Fruit fly (Drosophila melanogaster) whole organism, larva: Measurements from ENCODE around the gene mthl10.
A peak's percentile ranks its signal among the peaks of the same experiment; 100 is the strongest.

Experiments
- noc ChIP-seq: fragments of 200-800 bp; sonication (Bioruptor generic); optimal IDR thresholded peaks from 3 replicates; lab custom pipeline; 2019; ENCODE audit warnings: missing biosample characterization, mild to moderate bottlenecking, missing genetic modification characterization, moderate library complexity

Gene mthl10

DNA sequence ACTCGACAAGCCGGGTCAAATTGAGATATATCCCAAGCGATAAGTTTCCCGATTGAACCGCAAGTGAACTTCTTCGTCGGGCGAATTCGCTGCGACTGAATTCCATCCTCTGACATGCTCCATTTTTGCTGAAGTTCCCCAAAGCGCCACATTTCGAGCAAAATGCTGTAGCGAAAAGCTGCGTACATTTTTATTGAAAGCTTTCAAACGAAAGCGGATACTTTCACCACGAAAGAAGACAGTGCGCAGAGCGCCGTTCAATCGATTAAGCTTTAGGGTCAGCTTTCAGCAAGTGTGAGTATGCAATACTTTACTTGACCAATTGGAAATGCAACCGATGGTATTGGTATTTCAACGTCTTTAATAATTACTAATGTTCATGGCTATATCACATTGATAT lies at the start of gene mthl10:
TSS of gene mthl10 (minus strand) at position 77 of the 400 bp plus-strand sequence.
- TF ChIP-seq noc (tag; lab: Kevin White, UChicago): no peak

dm6 chr3L:390194-390593 lies 47.5 kb upstream of the mthl10 start:
- TF ChIP-seq noc (tag; lab: Kevin White, UChicago): no peak

dm6 chr3L:388094-388493 lies 45.4 kb upstream of the mthl10 start:
- TF ChIP-seq noc (tag; lab: Kevin White, UChicago): no peak

- TF ChIP-seq noc (tag; lab: Kevin White, UChicago): no peak
Measured at dm6 chr3L:385095-385494, 42.4 kb upstream of the mthl10 start.

dm6 chr3L:380886-381546 lies 38.3 kb upstream of the mthl10 start:
- no peak for TF ChIP-seq noc (tag; lab: Kevin White, UChicago)

DNA sequence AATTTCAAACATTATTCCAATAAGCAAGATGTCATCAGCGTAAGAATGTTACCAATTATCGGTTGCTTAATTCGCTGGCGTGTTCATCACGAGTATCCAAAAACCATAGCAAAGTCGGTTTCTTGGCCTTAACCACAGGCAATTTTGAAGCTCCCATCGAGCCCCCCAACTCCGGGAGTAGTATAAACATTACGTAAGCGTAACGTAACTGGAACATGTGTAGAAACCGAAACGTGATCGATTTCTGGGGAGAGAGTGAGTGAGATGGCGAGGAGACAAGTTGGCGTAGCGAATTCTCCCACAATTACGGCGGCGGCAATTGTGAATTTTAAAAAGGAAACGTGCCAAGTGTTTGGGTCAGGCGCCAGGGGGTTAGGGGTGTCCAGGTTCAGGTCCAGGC lies 36.2 kb upstream of the mthl10 start:
- TF ChIP-seq noc (tag; lab: Kevin White, UChicago): no peak

DNA sequence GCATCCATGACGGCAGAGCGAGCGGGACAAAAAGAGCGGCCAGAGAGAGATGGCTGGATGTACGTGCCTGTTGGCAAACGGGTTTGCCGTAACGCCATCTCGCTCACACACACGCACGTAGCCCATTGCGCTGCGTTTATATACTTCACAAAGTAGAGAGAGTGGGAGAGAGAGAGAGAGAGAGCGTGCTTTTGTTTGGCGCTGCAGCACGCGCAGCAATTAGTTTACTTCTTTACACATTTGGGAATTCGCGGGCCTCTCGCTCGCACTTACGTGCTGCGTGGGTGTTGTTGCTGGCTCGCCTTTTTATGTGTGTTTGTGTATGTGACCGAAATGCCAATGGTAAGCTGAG lies 35.3 kb upstream of the mthl10 start:
- no peak for TF ChIP-seq noc (tag; lab: Kevin White, UChicago)

DNA sequence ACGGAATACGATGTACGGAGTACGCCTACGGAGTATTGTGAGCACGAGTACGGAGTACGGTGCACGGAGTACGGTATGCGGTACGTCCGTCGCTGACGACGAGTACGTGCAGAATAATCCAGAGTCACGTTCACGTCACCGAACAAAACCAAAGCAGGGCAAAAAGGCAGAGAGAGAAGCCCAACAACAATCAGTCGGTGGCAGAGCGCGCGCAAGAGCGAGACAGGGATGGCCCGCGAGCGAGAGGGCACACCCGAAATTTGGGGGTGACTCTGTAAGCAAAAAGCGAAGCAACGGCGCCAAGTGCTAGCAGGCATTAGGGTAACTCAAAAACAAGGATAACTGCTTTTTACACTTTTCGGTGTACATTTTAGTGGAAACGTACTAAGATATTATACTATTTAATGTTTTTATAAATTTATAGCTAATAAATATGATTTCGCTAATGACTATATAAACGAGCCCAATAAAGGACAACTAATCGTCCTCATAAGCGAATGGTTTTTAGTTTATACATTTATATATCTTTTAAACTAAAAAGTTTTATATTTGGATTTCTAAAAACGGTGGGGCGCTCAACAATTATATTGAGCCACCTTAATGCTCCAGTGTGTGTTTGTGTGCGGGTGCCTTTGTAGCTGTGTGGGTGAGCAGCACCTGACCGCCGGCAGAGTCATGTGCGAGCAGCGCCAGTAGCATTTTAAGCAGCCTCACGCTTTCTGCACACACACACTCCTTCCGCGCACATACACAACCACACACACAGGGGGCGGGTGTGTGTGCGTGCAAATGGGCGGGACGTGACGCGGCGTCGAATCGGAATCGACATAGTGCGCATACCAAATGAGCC lies 34.7 kb upstream of the mthl10 start:
- peak; percentile 85 for TF ChIP-seq noc (tag; lab: Kevin White, UChicago)

DNA sequence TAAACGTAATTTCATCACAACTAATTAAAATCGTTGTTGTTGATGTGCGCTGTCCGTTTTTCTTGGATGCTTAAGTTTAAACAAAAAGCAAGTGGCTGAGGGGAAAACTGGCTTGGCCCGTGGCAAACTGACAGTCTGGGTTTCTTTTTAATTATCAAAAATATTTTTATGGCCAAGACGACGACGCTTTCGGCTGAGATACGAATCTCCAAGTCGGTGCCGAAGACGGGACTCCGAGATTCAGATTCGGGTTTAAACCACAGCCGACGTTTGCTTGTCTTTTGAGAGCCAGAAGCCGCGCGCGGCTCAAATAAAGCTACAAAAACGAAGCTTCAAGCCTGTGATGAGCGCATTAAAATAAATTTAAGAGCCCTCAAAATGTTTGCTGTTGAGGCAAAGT lies 33.0 kb upstream of the mthl10 start:
- no peak for TF ChIP-seq noc (tag; lab: Kevin White, UChicago)

DNA sequence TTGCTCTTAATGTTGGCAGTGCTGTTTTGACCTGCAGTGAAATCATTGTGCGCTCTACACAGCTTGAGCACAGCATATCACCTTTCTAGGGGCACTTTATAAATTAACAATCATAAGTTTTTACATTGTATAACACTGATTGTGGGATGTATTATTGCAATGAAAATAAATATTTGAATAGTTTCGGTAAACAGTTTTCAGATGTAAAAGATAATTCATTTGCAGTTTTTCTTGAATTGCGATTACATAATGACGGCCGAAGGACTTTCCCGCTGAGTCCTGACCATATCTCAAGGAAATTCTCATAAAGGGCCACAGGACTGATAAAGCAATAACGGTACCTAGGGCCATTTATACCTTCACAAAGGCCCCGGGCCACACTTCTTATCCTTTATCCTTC lies 31.9 kb upstream of the mthl10 start:
- TF ChIP-seq noc (tag; lab: Kevin White, UChicago): no peak

DNA sequence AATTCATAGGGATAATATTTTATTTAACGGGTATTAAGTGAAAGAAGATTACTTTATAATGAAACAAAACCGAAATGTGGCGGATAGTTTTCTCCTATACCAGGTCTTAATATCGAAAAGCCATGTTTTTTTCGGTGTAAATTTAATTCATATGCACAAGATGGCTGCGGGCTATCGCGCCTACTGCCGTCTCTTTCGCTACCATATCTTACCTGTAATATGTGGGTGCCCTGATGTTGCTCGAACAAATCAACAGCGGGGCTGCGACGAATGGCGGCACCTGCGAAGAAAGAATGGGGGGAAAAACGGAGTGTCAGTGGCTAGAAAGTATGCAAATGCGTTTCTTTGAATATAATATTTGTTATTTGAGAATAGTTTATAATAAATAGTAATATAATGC lies 28.5 kb upstream of the mthl10 start:
- TF ChIP-seq noc (tag; lab: Kevin White, UChicago): no peak

DNA sequence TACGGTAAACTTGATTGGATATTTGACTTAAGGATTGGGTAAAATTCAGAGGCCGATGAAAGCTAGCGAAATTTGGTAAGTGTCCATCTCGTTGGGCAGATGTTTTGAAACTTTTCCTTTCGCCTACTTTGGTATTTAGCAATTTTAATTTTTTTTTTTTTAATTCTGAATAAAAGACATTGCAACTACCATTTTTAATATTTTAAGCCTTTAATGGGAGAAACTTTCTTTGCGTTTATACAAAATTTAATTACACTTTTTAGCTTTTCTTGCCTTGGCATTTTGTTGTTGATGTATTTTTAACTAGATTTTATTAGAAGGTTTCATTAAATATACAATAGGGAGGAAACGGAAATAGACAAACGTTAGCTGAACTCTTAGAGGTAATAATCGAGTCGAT lies 23.6 kb upstream of the mthl10 start, which contains the start of gene CG13884:
TSS of gene CG13884 (minus strand) at position 101 of the 400 bp plus-strand sequence.
- no peak for TF ChIP-seq noc (tag; lab: Kevin White, UChicago)

dm6 chr3L:361201-361600 lies 18.5 kb upstream of the mthl10 start, which contains the start of the genes Cdc5 and CG1233:
TSS of gene Cdc5 (minus strand) at chr3L:361383.
TSS of gene CG1233 (plus strand) at chr3L:361472.
- TF ChIP-seq noc (tag; lab: Kevin White, UChicago): no peak

DNA sequence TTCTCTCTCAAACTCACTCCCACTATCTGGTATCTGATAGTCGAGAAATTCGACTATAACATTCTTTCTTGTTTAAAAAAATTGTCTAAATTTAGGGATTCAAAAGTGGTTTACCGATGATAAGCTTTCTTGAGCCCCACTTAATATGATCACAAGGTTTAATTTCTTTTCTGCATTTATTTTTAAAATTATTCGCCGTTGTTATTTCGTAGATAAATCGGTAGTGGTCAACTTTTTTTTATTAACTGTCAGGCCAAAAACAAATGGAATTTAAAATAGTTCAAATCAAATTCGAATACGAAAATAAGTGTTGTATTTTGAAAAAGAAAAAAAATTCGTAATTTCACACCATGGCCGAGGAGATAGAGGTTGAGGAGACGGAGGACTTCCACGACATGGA lies 15.0 kb upstream of the mthl10 start, which contains the start of gene Roc1b:
TSS of gene Roc1b (plus strand) at position 301 of the 400 bp plus-strand sequence.
- TF ChIP-seq noc (tag; lab: Kevin White, UChicago): no peak

DNA sequence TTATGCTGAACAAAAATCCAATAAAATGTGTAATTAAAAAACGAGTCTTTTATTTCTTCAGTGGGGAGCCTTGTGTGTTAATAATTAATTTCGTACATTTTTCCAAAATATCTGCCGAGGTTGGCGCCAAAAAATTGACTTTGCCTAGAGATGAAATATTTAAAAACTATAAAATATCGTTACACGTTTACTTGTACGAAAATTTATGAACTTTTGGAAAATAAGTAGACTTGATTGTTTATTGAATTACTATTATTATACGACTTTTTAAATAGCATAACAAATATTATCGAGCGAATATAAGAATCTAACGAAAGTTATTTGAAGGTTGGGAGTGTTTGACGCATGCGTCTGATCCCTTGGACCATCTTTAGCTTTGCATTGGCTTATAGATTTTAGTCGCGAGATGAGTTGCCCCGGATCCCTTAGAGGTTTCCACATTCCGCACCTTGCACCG lies 13.3 kb upstream of the mthl10 start, which contains the start of gene CG1231:
TSS of gene CG1231 (plus strand) at position 407 of the 457 bp plus-strand sequence.
- TF ChIP-seq noc (tag; lab: Kevin White, UChicago): no peak

dm6 chr3L:350651-351228 lies 8.0 kb upstream of the mthl10 start:
- peak; percentile 91 for TF ChIP-seq noc (tag; lab: Kevin White, UChicago)
